Worm (Caenorhabditis elegans) whole organism, L4 larva: ENCODE data around the gene nfx-1.
A peak's percentile ranks its signal among the peaks of the same experiment; 100 is the strongest.

Experiments
- D1046.2 ChIP-seq: fragments of 200-800 bp; sonication (Bioruptor generic); IDR thresholded peaks from 2 replicates; pipeline ENCODE4 v1.3.6; 2022; ENCODE audit warnings: missing genetic modification characterization, missing compliant biosample characterization
- F44E2.7 ChIP-seq: fragments of 200-800 bp; sonication (Bioruptor generic); IDR thresholded peaks from 2 replicates; pipeline ENCODE4 v2.1.2; 2022; ENCODE audit warnings: missing genetic modification characterization, missing compliant biosample characterization
- F49E8.2 ChIP-seq: sonication (generic microtip); optimal IDR thresholded peaks from 2 replicates; lab custom pipeline; 2016; ENCODE audit warnings: missing compliant biosample characterization, mild to moderate bottlenecking, missing genetic modification characterization, borderline replicate concordance
- T20F7.1 ChIP-seq: fragments of 200-800 bp; sonication (Bioruptor generic); optimal IDR thresholded peaks from 2 replicates; lab custom pipeline; 2018; ENCODE audit warnings: mild to moderate bottlenecking, missing genetic modification characterization, missing compliant biosample characterization
- Y105C5A.15 ChIP-seq: fragments of 200-800 bp; sonication (Bioruptor generic); IDR thresholded peaks from 2 replicates; pipeline ENCODE4 v1.3.6; 2022; ENCODE audit warnings: missing genetic modification characterization, missing compliant biosample characterization
- Y48G9A.11 ChIP-seq: fragments of 200-800 bp; sonication (Bioruptor generic); IDR thresholded peaks from 2 replicates; pipeline ENCODE4 v1.3.6; 2022; ENCODE audit warnings: missing genetic modification reagents, missing genetic modification characterization, missing compliant biosample characterization
- Y5F2A.4 ChIP-seq: fragments of 200-800 bp; sonication (Bioruptor generic); optimal IDR thresholded peaks from 2 replicates; lab custom pipeline; 2018; ENCODE audit warnings: mild to moderate bottlenecking, missing genetic modification characterization, missing compliant biosample characterization
- aha-1 ChIP-seq: fragments of 150-350 bp; peaks from one replicate; lab custom pipeline; 2014; ENCODE audit warnings: missing biosample characterization, missing genetic modification characterization
- aly-2 ChIP-seq: sonication (generic microtip); optimal IDR thresholded peaks from 2 replicates; lab custom pipeline; 2018; ENCODE audit warnings: missing biosample characterization, missing genetic modification characterization
- arid-1 ChIP-seq: fragments of 200-800 bp; sonication (Bioruptor generic); conservative IDR thresholded peaks from 2 replicates; pipeline ENCODE4 v1.3.6; 2022; ENCODE audit warnings: missing genetic modification reagents, missing genetic modification characterization, missing compliant biosample characterization
- attf-4 ChIP-seq: sonication (generic microtip); optimal IDR thresholded peaks from 3 replicates; lab custom pipeline; 2017; ENCODE audit warnings: missing biosample characterization, missing genetic modification characterization
- ces-1 ChIP-seq: fragments of 150-350 bp; sonication (generic microtip); optimal IDR thresholded peaks from 4 replicates; lab custom pipeline; 2014; ENCODE audit warnings: missing biosample characterization, missing genetic modification reagents, missing genetic modification characterization
- daf-19 ChIP-seq: fragments of 200-800 bp; sonication (Bioruptor generic); conservative IDR thresholded peaks from 2 replicates; pipeline ENCODE4 v1.3.6; 2022; ENCODE audit warnings: missing genetic modification characterization, missing compliant biosample characterization
- dmd-6 ChIP-seq: fragments of 200-800 bp; sonication (Bioruptor generic); IDR thresholded peaks from 2 replicates; pipeline ENCODE4 v1.3.6; 2022; ENCODE audit warnings: missing genetic modification reagents, missing genetic modification characterization, missing compliant biosample characterization
- dmd-9 ChIP-seq: fragments of 200-800 bp; sonication (Bioruptor generic); IDR thresholded peaks from 2 replicates; pipeline ENCODE4 v1.3.6; 2022; ENCODE audit warnings: missing genetic modification reagents, missing genetic modification characterization, missing compliant biosample characterization
- fkh-10 ChIP-seq: fragments of 150-350 bp; optimal IDR thresholded peaks from 2 replicates; lab custom pipeline; 2014; ENCODE audit warnings: missing biosample characterization, missing genetic modification reagents, missing genetic modification characterization
- hif-1 ChIP-seq, 2 experiments: sonication (generic microtip); optimal IDR thresholded peaks; 2 replicates each; lab custom pipeline; 2016 to 2017; ENCODE audit warnings: missing compliant biosample characterization in 2 of 2, missing genetic modification characterization in 2 of 2, missing genetic modification reagents in 2 of 2, missing genotype in 2 of 2, mild to moderate bottlenecking in 1 of 2
- hlh-11 ChIP-seq: fragments of 200-800 bp; sonication (Bioruptor generic); optimal IDR thresholded peaks from 2 replicates; lab custom pipeline; 2018; ENCODE audit warnings: mild to moderate bottlenecking, missing genetic modification characterization, missing compliant biosample characterization
- hlh-30 ChIP-seq: sonication (generic microtip); optimal IDR thresholded peaks from 2 replicates; lab custom pipeline; 2017; ENCODE audit warnings: antibody characterized with exemption, mild to moderate bottlenecking, missing genetic modification characterization, missing compliant biosample characterization; ENCODE audit not compliant: insufficient read depth
- hmg-1.1 ChIP-seq: fragments of 200-800 bp; sonication (Bioruptor generic); IDR thresholded peaks from 2 replicates; pipeline ENCODE4 v1.3.6; 2022; ENCODE audit warnings: missing genetic modification reagents, missing genetic modification characterization, missing compliant biosample characterization
- jun-1 ChIP-seq: fragments of 150-350 bp; optimal IDR thresholded peaks from 2 replicates; lab custom pipeline; 2014; ENCODE audit warnings: missing biosample characterization, missing genetic modification reagents, missing genetic modification characterization
- lin-13 ChIP-seq: fragments of 150-350 bp; optimal IDR thresholded peaks from 2 replicates; lab custom pipeline; 2014; ENCODE audit warnings: missing biosample characterization, missing genetic modification reagents, missing genetic modification characterization
- lin-29 ChIP-seq: fragments of 200-800 bp; sonication (Bioruptor generic); IDR thresholded peaks from 2 replicates; pipeline ENCODE4 v1.3.6; 2022; ENCODE audit warnings: missing genetic modification reagents, missing genetic modification characterization, missing compliant biosample characterization
- lin-38 ChIP-seq: fragments of 200-800 bp; sonication (Bioruptor generic); IDR thresholded peaks from 2 replicates; pipeline ENCODE4 v1.3.6; 2022; ENCODE audit warnings: missing genetic modification reagents, missing genetic modification characterization, missing compliant biosample characterization
- lir-3 ChIP-seq: sonication (generic microtip); optimal IDR thresholded peaks from 2 replicates; lab custom pipeline; 2016; ENCODE audit warnings: mild to moderate bottlenecking, missing genetic modification characterization, missing compliant biosample characterization
- lsy-2 ChIP-seq, 2 experiments: fragments of 150-350 bp in 1 of 2; sonication (generic microtip) in 1 of 2; optimal IDR thresholded peaks; 2 replicates each; lab custom pipeline; 2014 to 2017; ENCODE audit warnings: missing biosample characterization in 2 of 2, missing genetic modification characterization in 2 of 2
- mdl-1 ChIP-seq, 2 experiments: fragments of 150-350 bp in 1 of 2; sonication (generic microtip) in 1 of 2; optimal IDR thresholded peaks; 2 replicates each; lab custom pipeline; 2014 to 2017; ENCODE audit warnings: missing biosample characterization in 2 of 2, missing genetic modification characterization in 2 of 2
- mdt-29 ChIP-seq: fragments of 200-800 bp; sonication (Bioruptor generic); IDR thresholded peaks from 2 replicates; pipeline ENCODE4 v1.3.6; 2022; ENCODE audit warnings: missing genetic modification reagents, missing genetic modification characterization, missing compliant biosample characterization
- mep-1 ChIP-seq: fragments of 150-350 bp; sonication (generic microtip); optimal IDR thresholded peaks from 3 replicates; lab custom pipeline; 2014; ENCODE audit warnings: missing biosample characterization, missing genetic modification characterization
- mes-2 ChIP-seq: sonication (generic microtip); optimal IDR thresholded peaks from 2 replicates; lab custom pipeline; 2016; ENCODE audit warnings: missing genotype, mild to moderate bottlenecking, missing genetic modification characterization, missing compliant biosample characterization; ENCODE audit not compliant: poor library complexity, severe bottlenecking
- mxl-3 ChIP-seq: fragments of 200-800 bp; sonication (Bioruptor generic); optimal IDR thresholded peaks from 2 replicates; lab custom pipeline; 2018; ENCODE audit warnings: mild to moderate bottlenecking, missing genetic modification characterization, missing compliant biosample characterization
- nhr-10 ChIP-seq: fragments of 150-350 bp; optimal IDR thresholded peaks from 2 replicates; lab custom pipeline; 2014; ENCODE audit warnings: missing biosample characterization, missing genetic modification characterization
- nhr-111 ChIP-seq: fragments of 200-800 bp; sonication (Bioruptor generic); optimal IDR thresholded peaks from 2 replicates; lab custom pipeline; 2018; ENCODE audit warnings: mild to moderate bottlenecking, missing genetic modification characterization, missing compliant biosample characterization
- nhr-28 ChIP-seq: fragments of 150-350 bp; optimal IDR thresholded peaks from 2 replicates; lab custom pipeline; 2014; ENCODE audit warnings: missing biosample characterization, missing genetic modification characterization
- nhr-6 ChIP-seq: fragments of 150-350 bp; optimal IDR thresholded peaks from 2 replicates; lab custom pipeline; 2014; ENCODE audit warnings: missing biosample characterization, missing genetic modification characterization
- nhr-76 ChIP-seq: fragments of 150-350 bp; optimal IDR thresholded peaks from 2 replicates; lab custom pipeline; 2014; ENCODE audit warnings: missing biosample characterization, missing genetic modification characterization
- pqm-1 ChIP-seq: sonication (generic microtip); optimal IDR thresholded peaks from 2 replicates; lab custom pipeline; 2017; ENCODE audit warnings: missing biosample characterization, missing genetic modification characterization
- rbr-2 ChIP-seq: sonication (generic microtip); optimal IDR thresholded peaks from 2 replicates; lab custom pipeline; 2016; ENCODE audit warnings: missing genotype, missing genetic modification characterization, missing compliant biosample characterization
- sdz-12 ChIP-seq: fragments of 200-800 bp; sonication (Bioruptor generic); optimal IDR thresholded peaks from 2 replicates; lab custom pipeline; 2018; ENCODE audit warnings: mild to moderate bottlenecking, missing genetic modification characterization, missing compliant biosample characterization
- spr-1 ChIP-seq: sonication (generic microtip); optimal IDR thresholded peaks from 2 replicates; lab custom pipeline; 2016; ENCODE audit warnings: mild to moderate bottlenecking, missing genetic modification characterization, missing compliant biosample characterization
- tag-97 ChIP-seq: fragments of 200-800 bp; sonication (Bioruptor generic); IDR thresholded peaks from 2 replicates; pipeline ENCODE4 v1.3.6; 2022; ENCODE audit warnings: missing genetic modification characterization, missing compliant biosample characterization
- tra-1 ChIP-seq: fragments of 200-800 bp; sonication (Bioruptor generic); IDR thresholded peaks from 2 replicates; pipeline ENCODE4 v1.3.6; 2022; ENCODE audit warnings: missing genetic modification reagents, missing genetic modification characterization, missing compliant biosample characterization
- unc-130 ChIP-seq: sonication (generic microtip); optimal IDR thresholded peaks from 2 replicates; lab custom pipeline; 2016; ENCODE audit warnings: missing genetic modification reagents, missing genetic modification characterization, missing compliant biosample characterization
- unc-39 ChIP-seq: sonication (generic microtip); optimal IDR thresholded peaks from 2 replicates; lab custom pipeline; 2017; ENCODE audit warnings: missing biosample characterization, missing genetic modification characterization
- unc-62 ChIP-seq, 3 experiments: fragments of 150-350 bp in 1 of 3; sonication (generic microtip); optimal IDR thresholded peaks in 2 of 3; peaks in 1 of 3; 1 replicate in 1 of 3; 2 replicates in 2 of 3; lab custom pipeline; 2014 to 2017; ENCODE audit warnings: missing biosample characterization in 3 of 3, missing genetic modification characterization in 3 of 3, missing genetic modification reagents in 3 of 3, missing genotype in 1 of 3
- zag-1 ChIP-seq: fragments of 150-350 bp; optimal IDR thresholded peaks from 2 replicates; lab custom pipeline; 2014; ENCODE audit warnings: missing biosample characterization, missing genetic modification characterization
- zfp-2 ChIP-seq: sonication (generic microtip); optimal IDR thresholded peaks from 2 replicates; lab custom pipeline; 2016; ENCODE audit warnings: mild to moderate bottlenecking, missing genetic modification characterization, missing compliant biosample characterization
- zfp-3 ChIP-seq: fragments of 200-800 bp; sonication (Bioruptor generic); conservative IDR thresholded peaks from 2 replicates; pipeline ENCODE4 v1.3.6; 2022; ENCODE audit warnings: missing genetic modification reagents, missing genetic modification characterization, missing compliant biosample characterization
- ztf-11 ChIP-seq: fragments of 150-350 bp; optimal IDR thresholded peaks from 2 replicates; lab custom pipeline; 2014; ENCODE audit warnings: missing biosample characterization, missing genetic modification characterization

The nfx-1 gene

DNA sequence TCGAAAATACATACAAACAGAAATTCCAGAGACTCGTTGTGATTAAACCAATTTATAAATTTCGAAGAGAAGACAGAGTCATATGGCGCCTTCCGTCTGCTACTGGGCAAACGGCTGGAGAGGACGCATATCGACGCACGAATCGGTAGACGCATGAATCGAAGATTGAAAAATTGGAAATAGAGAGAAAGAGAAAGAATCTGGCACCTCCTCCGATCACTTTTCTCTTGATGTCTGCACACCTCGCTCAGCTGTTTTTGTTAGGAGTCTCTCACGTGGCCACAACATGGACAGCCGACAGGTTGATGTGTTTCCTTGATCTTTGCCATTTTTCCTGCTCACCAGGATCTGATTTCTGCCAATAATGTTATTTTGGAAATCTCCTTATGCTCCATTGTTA lies 15.1 kb upstream of the nfx-1 start:
- peak in 1 of 2 experiments; percentile 96 for TF ChIP-seq unc-62 (GFP tag; optimal IDR thresholded peaks at IDR 0.05 in 1 of 2; lab: Kevin White, UChicago)
- TF ChIP-seq unc-62 (tag; optimal IDR thresholded peaks at IDR 0.05; lab: Kevin White, UChicago), result no peak
- no peak for TF ChIP-seq F44E2.7 (GFP tag; lab: Robert Waterston, UW)
- TF ChIP-seq mdl-1 (tag; optimal IDR thresholded peaks at IDR 0.05; lab: Kevin White, UChicago), result peak in 1 of 2 experiments; percentile 12
- TF ChIP-seq tag-97, result no peak
- TF ChIP-seq lin-13 (GFP tag; lab: Kevin White, UChicago), result no peak
- peak; percentile 96 for TF ChIP-seq aha-1 (tag; lab: Kevin White, UChicago)
- TF ChIP-seq mdt-29 (GFP tag; lab: Robert Waterston, UW), result no peak
- TF ChIP-seq Y105C5A.15, result no peak
- TF ChIP-seq nhr-111, result no peak
- peak; percentile 57 for TF ChIP-seq dmd-6 (GFP tag; lab: Robert Waterston, UW)
- TF ChIP-seq hlh-30 (tag; lab: Kevin White, UChicago), result peak; percentile 52
- no peak for TF ChIP-seq daf-19 (GFP tag; lab: Robert Waterston, UW)
- TF ChIP-seq nhr-28 (tag; lab: Kevin White, UChicago), result peak; percentile 35
- peak; percentile 38 for TF ChIP-seq nhr-76 (tag; lab: Kevin White, UChicago)
- TF ChIP-seq tra-1, result 0 out of 2 replicates have a peak, but pooled peaks have one; percentile 41
- peak; percentile 62 for TF ChIP-seq mxl-3 (GFP tag; lab: Kevin White, UChicago)
- peak; percentile 1 for TF ChIP-seq mes-2 (tag; lab: Kevin White, UChicago)
- TF ChIP-seq nhr-6 (tag; lab: Kevin White, UChicago), result no peak
- TF ChIP-seq Y5F2A.4 (GFP tag; lab: Kevin White, UChicago), result no peak
- TF ChIP-seq unc-39 (tag; lab: Kevin White, UChicago), result no peak
- no peak for TF ChIP-seq dmd-9 (GFP tag; lab: Robert Waterston, UW)
- no peak for TF ChIP-seq spr-1
- TF ChIP-seq jun-1 (tag; lab: Kevin White, UChicago), result no peak
- peak in 1 of 2 experiments; percentile 31 for TF ChIP-seq lsy-2 (tag; optimal IDR thresholded peaks at IDR 0.05; lab: Kevin White, UChicago)
- no peak for TF ChIP-seq zfp-3 (GFP tag; lab: Robert Waterston, UW)
- no peak for TF ChIP-seq zfp-2 (tag; lab: Kevin White, UChicago)
- no peak for TF ChIP-seq fkh-10 (GFP tag; lab: Kevin White, UChicago)
- peak; percentile 72 for TF ChIP-seq hlh-11 (tag; lab: Kevin White, UChicago)
- no peak for TF ChIP-seq Y48G9A.11 (GFP tag; lab: Robert Waterston, UW)

DNA sequence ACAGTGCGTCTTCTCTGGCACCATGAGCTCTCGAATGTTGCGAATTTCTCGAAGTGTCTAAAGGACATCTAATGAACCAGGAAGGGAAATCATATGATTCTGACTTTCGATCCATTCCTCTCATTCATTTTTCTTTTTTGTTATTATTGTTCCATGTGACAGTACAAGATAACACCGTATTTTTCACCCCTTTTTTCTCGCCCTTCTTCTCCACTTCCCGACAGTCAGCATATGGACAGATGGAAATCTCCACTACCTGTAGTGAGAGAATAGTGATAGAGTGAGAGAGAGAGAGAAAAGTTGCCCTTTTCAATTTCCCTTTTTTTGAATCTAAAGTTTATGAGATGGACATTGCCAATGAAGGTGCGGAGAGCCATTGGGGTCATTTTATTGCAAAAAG lies 14.4 kb upstream of the nfx-1 start:
- TF ChIP-seq hmg-1.1 (GFP tag; lab: Robert Waterston, UW) (0 out of 2 replicates have a peak, but pooled peaks have one; percentile 7), nhr-6 (tag; lab: Kevin White, UChicago) (no peak), arid-1 (GFP tag; lab: Robert Waterston, UW) (no peak), pqm-1 (tag; lab: Kevin White, UChicago) (no peak), ztf-11 (tag; lab: Kevin White, UChicago) (no peak), D1046.2 (GFP tag; lab: Robert Waterston, UW) (no peak), lin-29 (GFP tag; lab: Robert Waterston, UW) (no peak), lir-3 (no peak), lin-38 (GFP tag; lab: Robert Waterston, UW) (no peak), hlh-30 (tag; lab: Kevin White, UChicago) (peak; percentile 78), daf-19 (GFP tag; lab: Robert Waterston, UW) (no peak), rbr-2 (tag; lab: Kevin White, UChicago) (no peak), unc-130 (no peak), lsy-2 (tag; optimal IDR thresholded peaks at IDR 0.05; lab: Kevin White, UChicago) (peak in 1 of 2 experiments; percentile 24), hlh-11 (tag; lab: Kevin White, UChicago) (peak; percentile 14), aly-2 (no peak), mep-1 (tag; lab: Kevin White, UChicago) (no peak), T20F7.1 (GFP tag; lab: Kevin White, UChicago) (no peak), ces-1 (GFP tag; lab: Kevin White, UChicago) (no peak), Y5F2A.4 (GFP tag; lab: Kevin White, UChicago) (no peak), zfp-3 (GFP tag; lab: Robert Waterston, UW) (no peak), F44E2.7 (GFP tag; lab: Robert Waterston, UW) (no peak), nhr-10 (tag; lab: Kevin White, UChicago) (no peak), F49E8.2 (no peak), mxl-3 (GFP tag; lab: Kevin White, UChicago) (peak; percentile 67), hif-1 (tag; optimal IDR thresholded peaks at IDR 0.05; lab: Kevin White, UChicago) (no peak), attf-4 (tag; lab: Kevin White, UChicago) (no peak), zag-1 (no peak), sdz-12 (GFP tag; lab: Kevin White, UChicago) (no peak)
